Fruit fly (Drosophila melanogaster) whole organism, wandering third instar larva: ENCODE results near the gene Naa80.

Experiments
- Dfd ChIP-seq: fragments of >200 bp; optimal IDR thresholded peaks from 2 replicates; lab custom pipeline; 2017; ENCODE audit warnings: missing biosample characterization, missing genetic modification characterization
- Hr78 ChIP-seq: fragments of >200 bp; optimal IDR thresholded peaks from 2 replicates; lab custom pipeline; 2017; ENCODE audit warnings: missing biosample characterization, missing genetic modification characterization
- Mio ChIP-seq: sonication (Bioruptor generic); optimal IDR thresholded peaks from 2 replicates; lab custom pipeline; 2016; ENCODE audit warnings: missing biosample characterization, missing genetic modification characterization
- Rel ChIP-seq, 2 experiments: fragments of 200-800 bp; sonication (Bioruptor generic) in 1 of 2; optimal IDR thresholded peaks; 2 replicates in 1 of 2; 3 replicates in 1 of 2; lab custom pipeline; 2016 to 2019; ENCODE audit warnings: mild to moderate bottlenecking in 2 of 2, missing biosample characterization in 2 of 2, missing genetic modification characterization in 2 of 2, moderate library complexity in 1 of 2
- pan ChIP-seq: fragments of >200 bp; optimal IDR thresholded peaks from 2 replicates; lab custom pipeline; 2017
- sage ChIP-seq: fragments of 200-800 bp; sonication (Bioruptor generic); optimal IDR thresholded peaks from 2 replicates; lab custom pipeline; 2016; ENCODE audit warnings: missing biosample characterization, mild to moderate bottlenecking, missing genetic modification characterization

- no peak for TF ChIP-seq Rel (GFP tag; optimal IDR thresholded peaks at IDR 0.05; lab: Kevin White, UChicago)
- TF ChIP-seq Rel (tag; optimal IDR thresholded peaks at IDR 0.05; lab: Kevin White, UChicago), result no peak
- TF ChIP-seq Hr78 (GFP tag; lab: Kevin White, UChicago), result no peak
- no peak for TF ChIP-seq Mio (GFP tag; lab: Kevin White, UChicago)
- no peak for TF ChIP-seq sage (GFP tag; lab: Kevin White, UChicago)
- no peak for TF ChIP-seq Dfd (GFP tag; lab: Kevin White, UChicago)
- TF ChIP-seq pan, result no peak
Measured at dm6 chr3R:9747900-9748663, 19.6 kb upstream of the Naa80 start.
